Worm (Caenorhabditis elegans) whole organism, mixed stage, embryonic: ENCODE results near the gene mrpl-28.

Source experiments
- M03D4.4 ChIP-seq: sonication (generic microtip); optimal IDR thresholded peaks from 2 replicates; lab custom pipeline; 2017; ENCODE audit warnings: mild to moderate bottlenecking, missing genetic modification characterization, missing compliant biosample characterization
- bed-3 ChIP-seq: fragments of 200-800 bp; sonication (Bioruptor generic); optimal IDR thresholded peaks from 3 replicates; lab custom pipeline; 2018; ENCODE audit warnings: mild to moderate bottlenecking, missing genetic modification characterization, moderate library complexity, missing compliant biosample characterization
- blmp-1 ChIP-seq: fragments of 150-350 bp; optimal IDR thresholded peaks from 2 replicates; lab custom pipeline; 2014; ENCODE audit warnings: missing biosample characterization, missing genetic modification characterization
- ceh-39 ChIP-seq: fragments of 150-350 bp; optimal IDR thresholded peaks from 2 replicates; lab custom pipeline; 2014; ENCODE audit warnings: missing biosample characterization, missing genetic modification characterization
- ceh-43 ChIP-seq: fragments of 200-800 bp; sonication (Bioruptor generic); optimal IDR thresholded peaks from 2 replicates; lab custom pipeline; 2018; ENCODE audit warnings: mild to moderate bottlenecking, missing genetic modification characterization, moderate library complexity, missing compliant biosample characterization
- ceh-83 ChIP-seq: fragments of 200-800 bp; sonication (Bioruptor generic); optimal IDR thresholded peaks from 2 replicates; lab custom pipeline; 2018; ENCODE audit warnings: mild to moderate bottlenecking, missing genetic modification characterization, missing compliant biosample characterization
- ces-1 ChIP-seq: fragments of 150-350 bp; optimal IDR thresholded peaks from 2 replicates; lab custom pipeline; 2014; ENCODE audit warnings: missing biosample characterization, missing genetic modification reagents, missing genetic modification characterization
- cnd-1 ChIP-seq: fragments of 200-800 bp; sonication (Bioruptor generic); optimal IDR thresholded peaks from 2 replicates; lab custom pipeline; 2018; ENCODE audit warnings: mild to moderate bottlenecking, missing genetic modification characterization, missing compliant biosample characterization
- drap-1 ChIP-seq: fragments of 200-800 bp; sonication (Bioruptor generic); optimal IDR thresholded peaks from 3 replicates; lab custom pipeline; 2018; ENCODE audit warnings: mild to moderate bottlenecking, missing genetic modification characterization, missing compliant biosample characterization
- elt-1 ChIP-seq: sonication (generic microtip); optimal IDR thresholded peaks from 2 replicates; lab custom pipeline; 2017; ENCODE audit warnings: missing genetic modification characterization, mild to moderate bottlenecking, missing compliant biosample characterization, antibody characterized with exemption, moderate library complexity, borderline replicate concordance; ENCODE audit not compliant: insufficient read depth
- elt-3 ChIP-seq: fragments of 150-350 bp; optimal IDR thresholded peaks from 2 replicates; lab custom pipeline; 2014; ENCODE audit warnings: missing biosample characterization, missing genetic modification characterization
- flh-1 ChIP-seq: fragments of 200-800 bp; sonication (Bioruptor generic); optimal IDR thresholded peaks from 2 replicates; lab custom pipeline; 2018; ENCODE audit warnings: mild to moderate bottlenecking, missing genetic modification characterization, moderate library complexity, missing compliant biosample characterization
- ham-2 ChIP-seq: fragments of 200-800 bp; sonication (Bioruptor generic); optimal IDR thresholded peaks from 2 replicates; lab custom pipeline; 2018; ENCODE audit warnings: mild to moderate bottlenecking, missing genetic modification characterization, missing compliant biosample characterization
- lin-32 ChIP-seq: fragments of 200-800 bp; sonication (Bioruptor generic); optimal IDR thresholded peaks from 2 replicates; lab custom pipeline; 2018; ENCODE audit warnings: mild to moderate bottlenecking, missing genetic modification characterization, missing compliant biosample characterization
- lsy-2 ChIP-seq: fragments of 150-350 bp; optimal IDR thresholded peaks from 2 replicates; lab custom pipeline; 2014; ENCODE audit warnings: missing biosample characterization, missing genetic modification characterization
- mab-5 ChIP-seq: fragments of 150-350 bp; optimal IDR thresholded peaks from 2 replicates; lab custom pipeline; 2014; ENCODE audit warnings: missing biosample characterization, missing genetic modification characterization
- mep-1 ChIP-seq: fragments of 150-350 bp; optimal IDR thresholded peaks from 2 replicates; lab custom pipeline; 2017; ENCODE audit warnings: missing biosample characterization, missing genetic modification reagents, missing genetic modification characterization, inconsistent platforms
- mls-2 ChIP-seq: sonication (generic microtip); optimal IDR thresholded peaks from 2 replicates; lab custom pipeline; 2016; ENCODE audit warnings: mild to moderate bottlenecking, missing genetic modification characterization, moderate library complexity, missing compliant biosample characterization
- nhr-12 ChIP-seq: fragments of 150-350 bp; optimal IDR thresholded peaks from 2 replicates; lab custom pipeline; 2014; ENCODE audit warnings: missing biosample characterization, missing genetic modification characterization
- nhr-2 ChIP-seq: fragments of 150-350 bp; optimal IDR thresholded peaks from 2 replicates; lab custom pipeline; 2014; ENCODE audit warnings: missing biosample characterization, missing genetic modification characterization
- nhr-237 ChIP-seq: fragments of 150-350 bp; optimal IDR thresholded peaks from 2 replicates; lab custom pipeline; 2014; ENCODE audit warnings: missing biosample characterization, missing genetic modification characterization
- nhr-76 ChIP-seq: sonication (generic microtip); optimal IDR thresholded peaks from 2 replicates; lab custom pipeline; 2017; ENCODE audit warnings: missing biosample characterization, missing genetic modification characterization
- pha-4 ChIP-seq: fragments of 150-350 bp; optimal IDR thresholded peaks from 2 replicates; lab custom pipeline; 2018; ENCODE audit warnings: missing biosample characterization, missing genetic modification reagents, missing genetic modification characterization
- sem-2 ChIP-seq: fragments of 200-800 bp; sonication (Bioruptor generic); optimal IDR thresholded peaks from 2 replicates; lab custom pipeline; 2018; ENCODE audit warnings: mild to moderate bottlenecking, missing genetic modification characterization, missing compliant biosample characterization
- sptf-1 ChIP-seq: sonication (generic microtip); optimal IDR thresholded peaks from 2 replicates; lab custom pipeline; 2017; ENCODE audit warnings: mild to moderate bottlenecking, missing genetic modification characterization, moderate library complexity, missing compliant biosample characterization
- tbx-8 ChIP-seq: fragments of 200-800 bp; sonication (Bioruptor generic); optimal IDR thresholded peaks from 2 replicates; lab custom pipeline; 2018; ENCODE audit warnings: mild to moderate bottlenecking, missing genetic modification characterization, moderate library complexity, missing compliant biosample characterization
- unc-120 ChIP-seq: sonication (generic microtip); optimal IDR thresholded peaks from 2 replicates; lab custom pipeline; 2017; ENCODE audit warnings: missing genetic modification characterization, missing compliant biosample characterization; ENCODE audit not compliant: poor library complexity, severe bottlenecking
- unc-39 ChIP-seq: fragments of 150-350 bp; optimal IDR thresholded peaks from 2 replicates; lab custom pipeline; 2014; ENCODE audit warnings: missing biosample characterization, missing genetic modification characterization
- unc-62 ChIP-seq: fragments of 150-350 bp; optimal IDR thresholded peaks from 2 replicates; lab custom pipeline; 2014; ENCODE audit warnings: missing biosample characterization, missing genetic modification reagents, missing genetic modification characterization
- zip-8 ChIP-seq: fragments of 150-350 bp; optimal IDR thresholded peaks from 2 replicates; lab custom pipeline; 2014; ENCODE audit warnings: missing biosample characterization, missing genetic modification characterization
- ztf-11 ChIP-seq: fragments of 150-350 bp; optimal IDR thresholded peaks from 2 replicates; lab custom pipeline; 2014; ENCODE audit warnings: missing biosample characterization, missing genetic modification characterization

mrpl-28 gene

DNA sequence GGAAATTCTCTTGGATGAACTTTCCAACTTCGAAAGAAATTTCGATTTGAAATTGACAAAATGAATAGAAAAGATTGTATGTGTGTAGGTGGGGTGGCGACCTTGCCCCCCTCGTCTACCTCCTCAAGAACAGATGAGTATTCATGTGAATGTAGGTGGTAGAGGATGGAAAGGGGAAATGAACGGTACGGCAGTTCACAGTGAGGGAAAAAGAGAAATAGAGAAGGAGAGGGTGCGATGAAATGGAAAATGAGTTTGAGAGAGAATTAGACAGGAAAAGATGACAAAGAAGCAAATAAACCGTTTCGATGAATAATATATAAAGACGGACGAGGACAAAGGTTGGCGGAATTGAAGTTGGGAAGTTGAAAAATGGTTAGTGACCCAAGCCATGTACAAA, 33.8 kb downstream of the mrpl-28 start:
- TF ChIP-seq nhr-2 = peak; percentile 75
- no peak for TF ChIP-seq mls-2
- TF ChIP-seq, all 35 proteins: peak for 1

- TF ChIP-seq mls-2 = no peak
- TF ChIP-seq tbx-8 (GFP tag; lab: Kevin White, UChicago) = no peak
- no peak for TF ChIP-seq ham-2 (GFP tag; lab: Kevin White, UChicago)
- TF ChIP-seq blmp-1 (tag; lab: Kevin White, UChicago) = no peak
- no peak for TF ChIP-seq nhr-237
- TF ChIP-seq elt-1 (tag; lab: Kevin White, UChicago) = no peak
- TF ChIP-seq ceh-83 = no peak
- TF ChIP-seq unc-39 = no peak
- TF ChIP-seq zip-8 = no peak
- no peak for TF ChIP-seq mep-1 (tag; lab: Kevin White, UChicago)
These were observed 34.7 kb downstream of the mrpl-28 start, which contains the start of gene K10B4.3 for ce11 chrII:121121-121520. Gene K10B4.3, minus strand, starts transcription at chrII:121221.

- TF ChIP-seq ceh-43 (GFP tag; lab: Kevin White, UChicago) (no peak), ham-2 (GFP tag; lab: Kevin White, UChicago) (no peak), nhr-76 (tag; lab: Kevin White, UChicago) (no peak), drap-1 (no peak), lin-32 (GFP tag; lab: Kevin White, UChicago) (no peak), pha-4 (tag; lab: Kevin White, UChicago) (no peak), sem-2 (GFP tag; lab: Kevin White, UChicago) (no peak), nhr-12 (no peak), ztf-11 (tag; lab: Kevin White, UChicago) (no peak), flh-1 (no peak), ces-1 (no peak), nhr-2 (no peak), elt-3 (no peak), mls-2 (no peak), M03D4.4 (tag; lab: Kevin White, UChicago) (no peak), unc-39 (no peak)
These were observed 38.9 kb downstream of the mrpl-28 start, which contains the start of gene srt-54 for ce11 chrII:116916-117315. Gene srt-54, plus strand, starts transcription at chrII:117216.

DNA sequence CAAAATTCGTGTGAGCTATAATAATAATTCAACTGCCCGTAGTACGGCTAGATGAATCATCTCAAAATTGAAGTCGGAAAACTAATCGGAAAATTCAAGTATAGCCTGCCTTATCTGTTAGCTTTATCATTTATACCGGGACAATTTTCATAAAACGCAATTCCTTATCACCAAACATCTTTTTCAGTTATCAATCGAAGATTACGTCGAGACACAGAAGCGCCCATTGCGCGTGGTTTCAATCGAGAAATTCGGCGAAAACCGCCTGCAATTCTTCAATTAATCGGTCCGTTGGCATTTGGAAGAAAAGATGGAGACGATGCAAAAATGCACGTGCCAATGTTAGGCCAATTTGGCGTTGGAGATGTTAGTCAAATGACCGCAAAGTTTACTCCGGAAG, 43.6 kb downstream of the mrpl-28 start:
- TF ChIP-seq unc-39 (no peak), unc-120 (no peak), tbx-8 (GFP tag; lab: Kevin White, UChicago) (no peak), mls-2 (no peak), ces-1 (no peak), nhr-76 (tag; lab: Kevin White, UChicago) (no peak), bed-3 (GFP tag; lab: Kevin White, UChicago) (no peak), sem-2 (GFP tag; lab: Kevin White, UChicago) (no peak), mab-5 (tag; lab: Kevin White, UChicago) (no peak), M03D4.4 (tag; lab: Kevin White, UChicago) (no peak), flh-1 (no peak), drap-1 (no peak), nhr-237 (no peak), nhr-12 (no peak), unc-62 (GFP tag; lab: Kevin White, UChicago) (no peak)

ce11 chrII:111267-111666, 44.5 kb downstream of the mrpl-28 start, which contains the start of gene C50D2.1:
Gene C50D2.1, plus strand, starts transcription at chrII:111567.
- TF ChIP-seq flh-1 = no peak
- no peak for TF ChIP-seq ham-2 (GFP tag; lab: Kevin White, UChicago)
- no peak for TF ChIP-seq mls-2
- TF ChIP-seq lsy-2 (tag; lab: Kevin White, UChicago) = no peak
- TF ChIP-seq ztf-11 (tag; lab: Kevin White, UChicago) = no peak
- no peak for TF ChIP-seq pha-4 (tag; lab: Kevin White, UChicago)
- no peak for TF ChIP-seq ceh-39 (tag; lab: Kevin White, UChicago)
- no peak for TF ChIP-seq unc-39
- TF ChIP-seq nhr-76 (tag; lab: Kevin White, UChicago) = no peak
- TF ChIP-seq lin-32 (GFP tag; lab: Kevin White, UChicago) = no peak
- TF ChIP-seq cnd-1 (tag; lab: Kevin White, UChicago) = no peak
- TF ChIP-seq sptf-1 (tag; lab: Kevin White, UChicago) = no peak
- no peak for TF ChIP-seq nhr-2
